Fruit fly (Drosophila melanogaster) S2 (cell line): ENCODE results near the gene CG7806.

ENCODE experiments used
- CG8478 ChIP-seq: fragments of >200 bp; optimal IDR thresholded peaks from 2 replicates; lab custom pipeline; 2018
- CTCF ChIP-seq, 2 experiments: fragments of >200 bp; optimal IDR thresholded peaks; 2 replicates each; lab custom pipeline; 2018

DNA sequence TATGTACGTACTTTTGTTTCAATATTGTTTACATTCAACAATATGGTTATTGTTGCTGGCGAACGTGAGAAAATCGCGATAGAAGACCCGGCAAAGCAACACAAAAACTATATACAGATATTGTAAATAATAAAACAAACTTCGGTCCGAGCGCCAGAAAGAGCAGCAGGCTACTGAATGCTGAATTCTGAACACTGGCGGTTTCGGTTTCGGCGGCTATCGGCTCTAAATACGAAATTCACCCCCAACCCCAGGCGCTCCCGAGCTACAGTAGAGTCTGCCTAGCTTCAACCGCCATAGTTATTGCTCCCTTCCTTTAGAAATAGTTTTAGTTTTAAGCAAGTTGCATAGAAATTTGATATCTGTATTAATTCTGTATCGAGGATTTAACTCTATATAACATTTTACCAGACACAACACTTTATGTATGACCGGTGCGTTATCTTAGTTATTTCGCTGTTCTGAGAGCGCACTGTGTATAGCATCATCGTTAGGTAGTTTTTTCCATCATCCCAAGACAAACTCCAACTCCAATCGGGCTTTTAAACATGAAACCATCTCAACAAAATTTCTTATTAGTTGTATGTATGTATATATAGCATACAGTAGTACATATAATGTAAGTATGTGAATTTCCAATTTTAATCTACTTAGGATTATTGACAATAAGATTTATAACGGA, 51.2 kb downstream of the CG7806 start, which contains the start of gene CG7627:
- TF ChIP-seq CG8478 (lab: Kevin White, UChicago) (no peak), CTCF (optimal IDR thresholded peaks at IDR 0.05; lab: Kevin White, UChicago) (no peak)
